Worm (Caenorhabditis elegans) whole organism, mixed stage, embryonic: ENCODE measurements around the gene Y5F2A.4.
A peak's percentile ranks its signal among the peaks of the same experiment; 100 is the strongest.

Experiments used
- M03D4.4 ChIP-seq: sonication (generic microtip); optimal IDR thresholded peaks from 2 replicates; lab custom pipeline; 2017; ENCODE audit warnings: mild to moderate bottlenecking, missing genetic modification characterization, missing compliant biosample characterization
- ceh-39 ChIP-seq: fragments of 150-350 bp; optimal IDR thresholded peaks from 2 replicates; lab custom pipeline; 2014; ENCODE audit warnings: missing biosample characterization, missing genetic modification characterization
- ceh-43 ChIP-seq: fragments of 200-800 bp; sonication (Bioruptor generic); optimal IDR thresholded peaks from 2 replicates; lab custom pipeline; 2018; ENCODE audit warnings: mild to moderate bottlenecking, missing genetic modification characterization, moderate library complexity, missing compliant biosample characterization
- ces-1 ChIP-seq: fragments of 150-350 bp; optimal IDR thresholded peaks from 2 replicates; lab custom pipeline; 2014; ENCODE audit warnings: missing biosample characterization, missing genetic modification reagents, missing genetic modification characterization
- cnd-1 ChIP-seq: fragments of 200-800 bp; sonication (Bioruptor generic); optimal IDR thresholded peaks from 2 replicates; lab custom pipeline; 2018; ENCODE audit warnings: mild to moderate bottlenecking, missing genetic modification characterization, missing compliant biosample characterization
- elt-1 ChIP-seq: sonication (generic microtip); optimal IDR thresholded peaks from 2 replicates; lab custom pipeline; 2017; ENCODE audit warnings: missing genetic modification characterization, mild to moderate bottlenecking, missing compliant biosample characterization, antibody characterized with exemption, moderate library complexity, borderline replicate concordance; ENCODE audit not compliant: insufficient read depth
- flh-1 ChIP-seq: fragments of 200-800 bp; sonication (Bioruptor generic); optimal IDR thresholded peaks from 2 replicates; lab custom pipeline; 2018; ENCODE audit warnings: mild to moderate bottlenecking, missing genetic modification characterization, moderate library complexity, missing compliant biosample characterization
- lin-13 ChIP-seq: fragments of 150-350 bp; optimal IDR thresholded peaks from 2 replicates; lab custom pipeline; 2014; ENCODE audit warnings: missing biosample characterization, missing genetic modification characterization
- nhr-237 ChIP-seq: fragments of 150-350 bp; optimal IDR thresholded peaks from 2 replicates; lab custom pipeline; 2014; ENCODE audit warnings: missing biosample characterization, missing genetic modification characterization
- pha-4 ChIP-seq: fragments of 150-350 bp; optimal IDR thresholded peaks from 2 replicates; lab custom pipeline; 2018; ENCODE audit warnings: missing biosample characterization, missing genetic modification reagents, missing genetic modification characterization
- sptf-1 ChIP-seq: sonication (generic microtip); optimal IDR thresholded peaks from 2 replicates; lab custom pipeline; 2017; ENCODE audit warnings: mild to moderate bottlenecking, missing genetic modification characterization, moderate library complexity, missing compliant biosample characterization
- unc-120 ChIP-seq: sonication (generic microtip); optimal IDR thresholded peaks from 2 replicates; lab custom pipeline; 2017; ENCODE audit warnings: missing genetic modification characterization, missing compliant biosample characterization; ENCODE audit not compliant: poor library complexity, severe bottlenecking
- zip-8 ChIP-seq: fragments of 150-350 bp; optimal IDR thresholded peaks from 2 replicates; lab custom pipeline; 2014; ENCODE audit warnings: missing biosample characterization, missing genetic modification characterization

Gene Y5F2A.4

ce11 chrIV:11026648-11027047 is 51.7 kb downstream of the Y5F2A.4 start:
- TF ChIP-seq elt-1 (tag; lab: Kevin White, UChicago) (no peak), ceh-39 (peak; percentile 35), M03D4.4 (tag; lab: Kevin White, UChicago) (no peak), ces-1 (GFP tag; lab: Kevin White, UChicago) (peak; percentile 44), pha-4 (tag; lab: Kevin White, UChicago) (peak; percentile 7), zip-8 (tag; lab: Kevin White, UChicago) (no peak), flh-1 (GFP tag; lab: Kevin White, UChicago) (no peak), cnd-1 (tag; lab: Kevin White, UChicago) (no peak), ceh-43 (GFP tag; lab: Kevin White, UChicago) (no peak), nhr-237 (tag; lab: Kevin White, UChicago) (no peak), unc-120 (tag; lab: Kevin White, UChicago) (no peak), sptf-1 (tag; lab: Kevin White, UChicago) (no peak), lin-13 (tag; lab: Kevin White, UChicago) (no peak)
- TF ChIP-seq, all 35 proteins: peak for 3
